Worm (Caenorhabditis elegans) whole organism, L4 larva: ENCODE measurements around the gene ZK899.1.
A peak's percentile ranks its signal among the peaks of the same experiment; 100 is the strongest.

Experiments used
- D1046.2 ChIP-seq: fragments of 200-800 bp; sonication (Bioruptor generic); IDR thresholded peaks from 2 replicates; pipeline ENCODE4 v1.3.6; 2022; ENCODE audit warnings: missing genetic modification characterization, missing compliant biosample characterization
- F26F4.8 ChIP-seq: fragments of 200-800 bp; sonication (Bioruptor generic); conservative IDR thresholded peaks from 2 replicates; pipeline ENCODE4 v1.3.6; 2022; ENCODE audit warnings: missing genetic modification characterization, missing compliant biosample characterization
- F44E2.7 ChIP-seq: fragments of 200-800 bp; sonication (Bioruptor generic); IDR thresholded peaks from 2 replicates; pipeline ENCODE4 v2.1.2; 2022; ENCODE audit warnings: missing genetic modification characterization, missing compliant biosample characterization
- R02D3.7 ChIP-seq: fragments of 150-350 bp; sonication (generic microtip); optimal IDR thresholded peaks from 3 replicates; lab custom pipeline; 2014; ENCODE audit warnings: missing biosample characterization, missing genetic modification characterization
- T26A8.4 ChIP-seq: fragments of 200-800 bp; sonication (Bioruptor generic); IDR thresholded peaks from 2 replicates; pipeline ENCODE4 v1.3.6; 2022; ENCODE audit warnings: missing genetic modification characterization, missing compliant biosample characterization
- Y48G9A.11 ChIP-seq: fragments of 200-800 bp; sonication (Bioruptor generic); IDR thresholded peaks from 2 replicates; pipeline ENCODE4 v1.3.6; 2022; ENCODE audit warnings: missing genetic modification reagents, missing genetic modification characterization, missing compliant biosample characterization
- Y5F2A.4 ChIP-seq: fragments of 200-800 bp; sonication (Bioruptor generic); optimal IDR thresholded peaks from 2 replicates; lab custom pipeline; 2018; ENCODE audit warnings: mild to moderate bottlenecking, missing genetic modification characterization, missing compliant biosample characterization
- ZK337.2 ChIP-seq: fragments of 200-800 bp; sonication (Bioruptor generic); IDR thresholded peaks from 2 replicates; pipeline ENCODE4 v1.3.6; 2022; ENCODE audit warnings: missing genetic modification reagents, missing genetic modification characterization, missing compliant biosample characterization
- aly-2 ChIP-seq: sonication (generic microtip); optimal IDR thresholded peaks from 2 replicates; lab custom pipeline; 2018; ENCODE audit warnings: missing biosample characterization, missing genetic modification characterization
- ama-1 ChIP-seq: fragments of 150-350 bp; optimal IDR thresholded peaks from 2 replicates; lab custom pipeline; 2014; ENCODE audit warnings: inconsistent platforms, mixed read lengths
- ceh-20 ChIP-seq: fragments of 200-800 bp; sonication (Bioruptor generic); IDR thresholded peaks from 2 replicates; pipeline ENCODE4 v1.3.6; 2022; ENCODE audit warnings: missing genetic modification reagents, missing genetic modification characterization, missing compliant biosample characterization
- ceh-28 ChIP-seq: fragments of 150-350 bp; optimal IDR thresholded peaks from 2 replicates; lab custom pipeline; 2014; ENCODE audit warnings: missing biosample characterization, missing genetic modification reagents, missing genetic modification characterization
- ceh-32 ChIP-seq: sonication (generic microtip); optimal IDR thresholded peaks from 2 replicates; lab custom pipeline; 2016; ENCODE audit warnings: mild to moderate bottlenecking, missing genetic modification characterization, missing compliant biosample characterization; ENCODE audit not compliant: poor library complexity
- ceh-44 ChIP-seq: fragments of 200-800 bp; sonication (Bioruptor generic); IDR thresholded peaks from 2 replicates; pipeline ENCODE4 v1.3.6; 2022; ENCODE audit warnings: missing genetic modification reagents, missing genetic modification characterization, missing compliant biosample characterization
- daf-16 ChIP-seq, 3 experiments: sonication (generic microtip); optimal IDR thresholded peaks; 2 replicates each; lab custom pipeline; 2016 to 2017; ENCODE audit warnings: missing genetic modification characterization in 3 of 3, missing genetic modification reagents in 3 of 3, mild to moderate bottlenecking in 2 of 3, missing compliant biosample characterization in 2 of 3, missing biosample characterization in 1 of 3, moderate library complexity in 1 of 3
- dmd-6 ChIP-seq: fragments of 200-800 bp; sonication (Bioruptor generic); IDR thresholded peaks from 2 replicates; pipeline ENCODE4 v1.3.6; 2022; ENCODE audit warnings: missing genetic modification reagents, missing genetic modification characterization, missing compliant biosample characterization
- dmd-8 ChIP-seq: fragments of 200-800 bp; sonication (Bioruptor generic); IDR thresholded peaks from 2 replicates; pipeline ENCODE4 v1.3.6; 2022; ENCODE audit warnings: missing genetic modification characterization, missing compliant biosample characterization
- duxl-1 ChIP-seq: sonication (generic microtip); optimal IDR thresholded peaks from 2 replicates; lab custom pipeline; 2016; ENCODE audit warnings: mild to moderate bottlenecking, missing genetic modification characterization, moderate library complexity, missing compliant biosample characterization; ENCODE audit not compliant: poor library complexity
- fos-1 ChIP-seq: fragments of 150-350 bp; optimal IDR thresholded peaks from 2 replicates; lab custom pipeline; 2014; ENCODE audit warnings: missing biosample characterization, missing genetic modification characterization
- gei-8 ChIP-seq: fragments of 200-800 bp; sonication (Bioruptor generic); optimal IDR thresholded peaks from 2 replicates; lab custom pipeline; 2018; ENCODE audit warnings: mild to moderate bottlenecking, missing genetic modification characterization, missing compliant biosample characterization
- hlh-11 ChIP-seq: fragments of 200-800 bp; sonication (Bioruptor generic); optimal IDR thresholded peaks from 2 replicates; lab custom pipeline; 2018; ENCODE audit warnings: mild to moderate bottlenecking, missing genetic modification characterization, missing compliant biosample characterization
- hmg-1.1 ChIP-seq: fragments of 200-800 bp; sonication (Bioruptor generic); IDR thresholded peaks from 2 replicates; pipeline ENCODE4 v1.3.6; 2022; ENCODE audit warnings: missing genetic modification reagents, missing genetic modification characterization, missing compliant biosample characterization
- lim-7 ChIP-seq: fragments of 200-800 bp; sonication (Bioruptor generic); IDR thresholded peaks from 2 replicates; pipeline ENCODE4 v1.3.6; 2022; ENCODE audit warnings: missing genetic modification characterization, missing compliant biosample characterization
- lin-1 ChIP-seq: fragments of 200-800 bp; sonication (Bioruptor generic); IDR thresholded peaks from 2 replicates; pipeline ENCODE4 v1.3.6; 2022; ENCODE audit warnings: missing genetic modification reagents, missing genetic modification characterization, missing compliant biosample characterization
- lin-13 ChIP-seq: fragments of 150-350 bp; optimal IDR thresholded peaks from 2 replicates; lab custom pipeline; 2014; ENCODE audit warnings: missing biosample characterization, missing genetic modification reagents, missing genetic modification characterization
- lin-38 ChIP-seq: fragments of 200-800 bp; sonication (Bioruptor generic); IDR thresholded peaks from 2 replicates; pipeline ENCODE4 v1.3.6; 2022; ENCODE audit warnings: missing genetic modification reagents, missing genetic modification characterization, missing compliant biosample characterization
- lsy-2 ChIP-seq, 2 experiments: fragments of 150-350 bp in 1 of 2; sonication (generic microtip) in 1 of 2; optimal IDR thresholded peaks; 2 replicates each; lab custom pipeline; 2014 to 2017; ENCODE audit warnings: missing biosample characterization in 2 of 2, missing genetic modification characterization in 2 of 2
- mdl-1 ChIP-seq, 2 experiments: fragments of 150-350 bp in 1 of 2; sonication (generic microtip) in 1 of 2; optimal IDR thresholded peaks; 2 replicates each; lab custom pipeline; 2014 to 2017; ENCODE audit warnings: missing biosample characterization in 2 of 2, missing genetic modification characterization in 2 of 2
- mdt-29 ChIP-seq: fragments of 200-800 bp; sonication (Bioruptor generic); IDR thresholded peaks from 2 replicates; pipeline ENCODE4 v1.3.6; 2022; ENCODE audit warnings: missing genetic modification reagents, missing genetic modification characterization, missing compliant biosample characterization
- mxl-3 ChIP-seq: fragments of 200-800 bp; sonication (Bioruptor generic); optimal IDR thresholded peaks from 2 replicates; lab custom pipeline; 2018; ENCODE audit warnings: mild to moderate bottlenecking, missing genetic modification characterization, missing compliant biosample characterization
- nhr-10 ChIP-seq: fragments of 150-350 bp; optimal IDR thresholded peaks from 2 replicates; lab custom pipeline; 2014; ENCODE audit warnings: missing biosample characterization, missing genetic modification characterization
- nhr-11 ChIP-seq: fragments of 150-350 bp; optimal IDR thresholded peaks from 2 replicates; lab custom pipeline; 2014; ENCODE audit warnings: missing biosample characterization, missing genetic modification characterization
- nhr-111 ChIP-seq: fragments of 200-800 bp; sonication (Bioruptor generic); optimal IDR thresholded peaks from 2 replicates; lab custom pipeline; 2018; ENCODE audit warnings: mild to moderate bottlenecking, missing genetic modification characterization, missing compliant biosample characterization
- nhr-237 ChIP-seq: sonication (generic microtip); optimal IDR thresholded peaks from 2 replicates; lab custom pipeline; 2017; ENCODE audit warnings: missing biosample characterization, missing genetic modification characterization
- nhr-28 ChIP-seq: fragments of 150-350 bp; optimal IDR thresholded peaks from 2 replicates; lab custom pipeline; 2014; ENCODE audit warnings: missing biosample characterization, missing genetic modification characterization
- nhr-41 ChIP-seq: fragments of 200-800 bp; sonication (Bioruptor generic); IDR thresholded peaks from 2 replicates; pipeline ENCODE4 v1.3.6; 2022; ENCODE audit warnings: missing genetic modification reagents, missing genetic modification characterization, missing compliant biosample characterization
- nhr-42 ChIP-seq: fragments of 200-800 bp; sonication (Bioruptor generic); IDR thresholded peaks from 2 replicates; pipeline ENCODE4 v1.3.6; 2022; ENCODE audit warnings: missing genetic modification characterization, missing compliant biosample characterization
- nhr-48 ChIP-seq: sonication (generic microtip); optimal IDR thresholded peaks from 2 replicates; lab custom pipeline; 2016; ENCODE audit warnings: mild to moderate bottlenecking, missing genetic modification characterization, missing compliant biosample characterization
- nhr-76 ChIP-seq: fragments of 150-350 bp; optimal IDR thresholded peaks from 2 replicates; lab custom pipeline; 2014; ENCODE audit warnings: missing biosample characterization, missing genetic modification characterization
- php-3 ChIP-seq: fragments of 200-800 bp; sonication (Bioruptor generic); IDR thresholded peaks from 2 replicates; pipeline ENCODE4 v1.3.6; 2022; ENCODE audit warnings: missing genetic modification reagents, missing genetic modification characterization, missing compliant biosample characterization
- pqm-1 ChIP-seq: sonication (generic microtip); optimal IDR thresholded peaks from 2 replicates; lab custom pipeline; 2017; ENCODE audit warnings: missing biosample characterization, missing genetic modification characterization
- saeg-2 ChIP-seq: fragments of 200-800 bp; sonication (Bioruptor generic); IDR thresholded peaks from 2 replicates; pipeline ENCODE4 v1.3.6; 2022; ENCODE audit warnings: missing genetic modification reagents, missing genetic modification characterization, missing compliant biosample characterization
- sdz-12 ChIP-seq: fragments of 200-800 bp; sonication (Bioruptor generic); optimal IDR thresholded peaks from 2 replicates; lab custom pipeline; 2018; ENCODE audit warnings: mild to moderate bottlenecking, missing genetic modification characterization, missing compliant biosample characterization
- set-16 ChIP-seq: fragments of 200-800 bp; sonication (Bioruptor generic); IDR thresholded peaks from 2 replicates; pipeline ENCODE4 v1.3.6; 2022; ENCODE audit warnings: missing genetic modification reagents, missing genetic modification characterization, missing compliant biosample characterization
- skn-1 ChIP-seq: fragments of 150-350 bp; optimal IDR thresholded peaks from 2 replicates; lab custom pipeline; 2014; ENCODE audit warnings: missing biosample characterization, missing genetic modification characterization
- spr-3 ChIP-seq: fragments of 200-800 bp; sonication (Bioruptor generic); optimal IDR thresholded peaks from 2 replicates; lab custom pipeline; 2018; ENCODE audit warnings: mild to moderate bottlenecking, missing genetic modification characterization, missing compliant biosample characterization
- tra-1 ChIP-seq: fragments of 200-800 bp; sonication (Bioruptor generic); IDR thresholded peaks from 2 replicates; pipeline ENCODE4 v1.3.6; 2022; ENCODE audit warnings: missing genetic modification reagents, missing genetic modification characterization, missing compliant biosample characterization
- unc-130 ChIP-seq: sonication (generic microtip); optimal IDR thresholded peaks from 2 replicates; lab custom pipeline; 2016; ENCODE audit warnings: missing genetic modification reagents, missing genetic modification characterization, missing compliant biosample characterization
- unc-62 ChIP-seq, 3 experiments: fragments of 150-350 bp in 1 of 3; sonication (generic microtip); optimal IDR thresholded peaks in 2 of 3; peaks in 1 of 3; 1 replicate in 1 of 3; 2 replicates in 2 of 3; lab custom pipeline; 2014 to 2017; ENCODE audit warnings: missing biosample characterization in 3 of 3, missing genetic modification characterization in 3 of 3, missing genetic modification reagents in 3 of 3, missing genotype in 1 of 3
- zfp-3 ChIP-seq: fragments of 200-800 bp; sonication (Bioruptor generic); conservative IDR thresholded peaks from 2 replicates; pipeline ENCODE4 v1.3.6; 2022; ENCODE audit warnings: missing genetic modification reagents, missing genetic modification characterization, missing compliant biosample characterization
- zip-11 ChIP-seq: fragments of 200-800 bp; sonication (Bioruptor generic); IDR thresholded peaks from 2 replicates; pipeline ENCODE4 v1.3.6; 2022; ENCODE audit warnings: missing genetic modification characterization, missing compliant biosample characterization

ZK899.1 gene

ce11 chrX:9446177-9446694 is at the start of gene ZK899.1 (continued):
- TF ChIP-seq nhr-10 (tag; lab: Kevin White, UChicago), result no peak
- TF ChIP-seq saeg-2 (GFP tag; lab: Robert Waterston, UW), result no peak
- TF ChIP-seq php-3 (GFP tag; lab: Robert Waterston, UW), result no peak
- no peak for TF ChIP-seq spr-3 (GFP tag; lab: Kevin White, UChicago)
- no peak for TF ChIP-seq F44E2.7 (GFP tag; lab: Robert Waterston, UW)
- no peak for TF ChIP-seq F26F4.8 (GFP tag; lab: Robert Waterston, UW)
- peak; percentile 10 to 66 for TF ChIP-seq daf-16 (GFP tag; optimal IDR thresholded peaks at IDR 0.05; lab: Kevin White, UChicago)
- peak; percentile 91 for TF ChIP-seq daf-16 (tag; optimal IDR thresholded peaks at IDR 0.05; lab: Kevin White, UChicago)
- no peak for TF ChIP-seq ZK337.2 (GFP tag; lab: Robert Waterston, UW)
- TF ChIP-seq skn-1 (tag; lab: Kevin White, UChicago), result no peak
- TF ChIP-seq hlh-11 (tag; lab: Kevin White, UChicago), result peak; percentile 84
- no peak for TF ChIP-seq D1046.2 (GFP tag; lab: Robert Waterston, UW)
- TF ChIP-seq tra-1 (GFP tag; lab: Robert Waterston, UW), result no peak
- no peak for TF ChIP-seq mdl-1 (tag; optimal IDR thresholded peaks at IDR 0.05; lab: Kevin White, UChicago)
- no peak for TF ChIP-seq dmd-8 (GFP tag; lab: Robert Waterston, UW)
- no peak for TF ChIP-seq nhr-11
- TF ChIP-seq nhr-237 (tag; lab: Kevin White, UChicago), result no peak
- TF ChIP-seq nhr-41 (GFP tag; lab: Robert Waterston, UW), result no peak
- TF ChIP-seq Y48G9A.11, result no peak
- no peak for TF ChIP-seq nhr-111
- TF ChIP-seq nhr-76, result no peak
- TF ChIP-seq nhr-42, result no peak
- peak; percentile 85 for TF ChIP-seq dmd-6 (GFP tag; lab: Robert Waterston, UW)
- no peak for TF ChIP-seq lsy-2 (tag; optimal IDR thresholded peaks at IDR 0.05; lab: Kevin White, UChicago)
- no peak for TF ChIP-seq ceh-28
- TF ChIP-seq zfp-3, result no peak
- TF ChIP-seq sdz-12, result no peak
- no peak for TF ChIP-seq ama-1 (lab: Kevin White, UChicago)
- no peak for TF ChIP-seq ceh-32 (tag; lab: Kevin White, UChicago)
- TF ChIP-seq ceh-20 (GFP tag; lab: Robert Waterston, UW), result no peak
- no peak for TF ChIP-seq set-16 (GFP tag; lab: Robert Waterston, UW)
- no peak for TF ChIP-seq unc-130 (GFP tag; lab: Kevin White, UChicago)
- no peak for TF ChIP-seq lin-13 (GFP tag; lab: Kevin White, UChicago)
- no peak for TF ChIP-seq fos-1 (tag; lab: Kevin White, UChicago)
- TF ChIP-seq pqm-1 (tag; lab: Kevin White, UChicago), result peak; percentile 81
- no peak for TF ChIP-seq lim-7 (GFP tag; lab: Robert Waterston, UW)
- no peak for TF ChIP-seq ceh-44 (GFP tag; lab: Robert Waterston, UW)
- TF ChIP-seq mxl-3 (GFP tag; lab: Kevin White, UChicago), result peak; percentile 29
- peak; percentile 20 for TF ChIP-seq nhr-48 (tag; lab: Kevin White, UChicago)
- no peak for TF ChIP-seq mdt-29 (GFP tag; lab: Robert Waterston, UW)
- TF ChIP-seq hmg-1.1, result no peak
- TF ChIP-seq nhr-28 (tag; lab: Kevin White, UChicago), result peak; percentile 77
- no peak for TF ChIP-seq duxl-1
- no peak for TF ChIP-seq gei-8 (GFP tag; lab: Kevin White, UChicago)
- TF ChIP-seq lin-1 (GFP tag; lab: Robert Waterston, UW), result no peak
- TF ChIP-seq unc-62 (GFP tag; optimal IDR thresholded peaks at IDR 0.05 in 1 of 2; lab: Kevin White, UChicago), result peak in 1 of 2 experiments; percentile 86
- TF ChIP-seq unc-62 (tag; optimal IDR thresholded peaks at IDR 0.05; lab: Kevin White, UChicago), result no peak
- no peak for TF ChIP-seq R02D3.7 (tag; lab: Kevin White, UChicago)
- no peak for TF ChIP-seq aly-2 (tag; lab: Kevin White, UChicago)
- TF ChIP-seq zip-11, result no peak
- no peak for TF ChIP-seq lin-38
- no peak for TF ChIP-seq Y5F2A.4 (GFP tag; lab: Kevin White, UChicago)
- no peak for TF ChIP-seq T26A8.4 (GFP tag; lab: Robert Waterston, UW)
